Worm (Caenorhabditis elegans): ENCODE measurements around the gene sre-29.

Gene sre-29

ce11 chrII:12408717-12409116 is 7.0 kb upstream of the sre-29 start, which contains the start of gene sre-31:
TSS of gene sre-31 (minus strand) at chrII:12408817.
- TF ChIP-seq xbp-1 (tag; optimal IDR thresholded peaks at IDR 0.05), result no peak
- TF ChIP-seq C04F5.9 (tag; optimal IDR thresholded peaks at IDR 0.05), result no peak
- no peak for TF ChIP-seq snu-23 (GFP tag; optimal IDR thresholded peaks at IDR 0.05)
- TF ChIP-seq vab-15 (tag; optimal IDR thresholded peaks at IDR 0.05), result no peak
- no peak for TF ChIP-seq nhr-85 (tag)
- no peak for TF ChIP-seq isw-1 (GFP tag; IDR thresholded peaks at IDR 0.05)
- no peak for TF ChIP-seq nhr-77 (tag; optimal IDR thresholded peaks at IDR 0.05)
- TF ChIP-seq nhr-28 (tag; optimal IDR thresholded peaks at IDR 0.05), result no peak
- TF ChIP-seq mep-1 (tag; optimal IDR thresholded peaks at IDR 0.05), result no peak
- no peak for TF ChIP-seq sox-4 (tag; optimal IDR thresholded peaks at IDR 0.05)
- TF ChIP-seq skn-1 (tag; optimal IDR thresholded peaks at IDR 0.05), result no peak
- no peak for TF ChIP-seq grh-1 (GFP tag; IDR thresholded peaks at IDR 0.05)
- TF ChIP-seq mef-2 (tag; optimal IDR thresholded peaks at IDR 0.05), result no peak
- no peak for TF ChIP-seq irx-1 (tag; optimal IDR thresholded peaks at IDR 0.05)
- TF ChIP-seq mab-9 (GFP tag; IDR thresholded peaks at IDR 0.05), result no peak
- TF ChIP-seq efl-1 (optimal IDR thresholded peaks at IDR 0.05), result no peak
- no peak for TF ChIP-seq efl-1 (GFP tag; optimal IDR thresholded peaks at IDR 0.05 in 1 of 2)
- TF ChIP-seq hpl-2 (GFP tag; optimal IDR thresholded peaks at IDR 0.05), result no peak

DNA sequence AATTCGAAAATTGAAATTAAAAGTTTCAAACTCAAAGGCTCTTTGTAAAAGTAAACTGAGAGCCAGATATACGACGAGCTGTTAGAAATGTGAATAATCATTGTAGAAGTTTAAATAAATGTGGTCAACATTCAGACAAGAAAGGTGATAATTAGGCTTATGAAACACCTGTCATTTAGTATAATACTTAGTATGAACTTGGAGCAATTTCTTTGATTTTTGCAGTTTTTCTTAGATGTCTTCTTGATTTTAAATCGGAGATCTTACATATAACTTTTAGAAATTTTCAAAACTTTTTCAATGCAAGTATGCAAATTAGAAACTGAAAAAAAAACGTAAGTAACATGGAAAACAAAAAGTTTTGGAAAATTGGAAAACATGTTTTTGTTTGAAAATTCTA is 4.7 kb upstream of the sre-29 start, which contains the start of gene sre-30:
Gene sre-30 (minus strand): TSS at position 101 of the 400 bp plus-strand sequence.
- TF ChIP-seq efl-1 (optimal IDR thresholded peaks at IDR 0.05) (no peak), efl-1 (GFP tag; optimal IDR thresholded peaks at IDR 0.05 in 1 of 2) (peak in 1 of 2 experiments; percentile 55), nhr-20 (tag; optimal IDR thresholded peaks at IDR 0.05) (no peak), nhr-12 (tag; optimal IDR thresholded peaks at IDR 0.05) (no peak), unc-62 (GFP tag; optimal IDR thresholded peaks at IDR 0.05) (no peak), nhr-77 (tag; optimal IDR thresholded peaks at IDR 0.05) (no peak), isw-1 (GFP tag; IDR thresholded peaks at IDR 0.05) (no peak), Y116A8C.19 (tag; optimal IDR thresholded peaks at IDR 0.05; ENCODE audit: borderline replicate concordance) (no peak)

ce11 chrII:12397656-12398055 is 4.0 kb downstream of the sre-29 start, which contains the start of gene F57G9.7:
TSS of gene F57G9.7 (minus strand) at chrII:12397756.
- TF ChIP-seq pax-3 (tag; optimal IDR thresholded peaks at IDR 0.05), result peak; percentile 16
- no peak for TF ChIP-seq lin-35 (GFP tag; optimal IDR thresholded peaks at IDR 0.05)

DNA sequence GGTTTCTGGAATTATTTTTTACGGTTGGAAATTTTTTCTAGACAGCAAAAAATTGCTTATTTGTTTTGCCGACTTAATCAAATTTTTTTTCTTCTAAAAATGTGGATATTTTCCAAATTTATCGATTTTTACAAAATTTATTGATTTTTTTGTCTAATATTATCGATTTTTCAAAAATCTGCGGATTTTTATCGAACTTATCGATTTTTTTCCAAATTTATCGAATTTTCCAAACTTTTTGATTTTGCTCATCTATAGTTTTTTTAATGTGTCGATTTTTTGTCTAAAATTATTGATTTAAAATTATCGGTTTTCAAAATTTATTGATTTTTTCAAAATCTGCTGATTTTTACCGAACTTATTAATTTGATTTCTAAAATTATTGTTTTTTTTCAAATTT is 7.6 kb downstream of the sre-29 start:
- TF ChIP-seq ceh-63 (GFP tag; optimal IDR thresholded peaks at IDR 0.05) (no peak), nhr-71 (tag; optimal IDR thresholded peaks at IDR 0.05) (no peak), nhr-19 (GFP tag; conservative IDR thresholded peaks at IDR 0.05) (no peak), C34B4.2 (tag; optimal IDR thresholded peaks at IDR 0.05) (no peak), mep-1 (tag; optimal IDR thresholded peaks at IDR 0.05) (no peak), nhr-237 (tag; optimal IDR thresholded peaks at IDR 0.05) (no peak), snpc-4 (tag; optimal IDR thresholded peaks at IDR 0.05) (no peak), nhr-20 (tag; optimal IDR thresholded peaks at IDR 0.05) (no peak)

ce11 chrII:12393690-12394089 is 8.0 kb downstream of the sre-29 start, which contains the start of gene Y57A10B.7:
TSS of gene Y57A10B.7 (minus strand) at chrII:12393790.
- no peak for TF ChIP-seq zag-1 (tag; optimal IDR thresholded peaks at IDR 0.05)
- no peak for TF ChIP-seq skn-1 (tag; optimal IDR thresholded peaks at IDR 0.05)

ce11 chrII:12389783-12390182 is 11.9 kb downstream of the sre-29 start, which contains the start of gene Y57A10B.6:
TSS of gene Y57A10B.6 (plus strand) at chrII:12390083.
- TF ChIP-seq nhr-76 (tag; optimal IDR thresholded peaks at IDR 0.05), result no peak
- TF ChIP-seq unc-62 (GFP tag; optimal IDR thresholded peaks at IDR 0.05), result no peak
- no peak for TF ChIP-seq ceh-90 (tag; optimal IDR thresholded peaks at IDR 0.05)
- TF ChIP-seq zag-1 (tag; optimal IDR thresholded peaks at IDR 0.05), result no peak
- no peak for TF ChIP-seq dsc-1 (tag; optimal IDR thresholded peaks at IDR 0.05)
- no peak for TF ChIP-seq lin-35 (GFP tag; optimal IDR thresholded peaks at IDR 0.05)
- TF ChIP-seq sptf-1 (tag; optimal IDR thresholded peaks at IDR 0.05), result no peak
- no peak for TF ChIP-seq skn-1 (tag; optimal IDR thresholded peaks at IDR 0.05)
- no peak for TF ChIP-seq isw-1 (GFP tag; IDR thresholded peaks at IDR 0.05)
- TF ChIP-seq efl-1 (optimal IDR thresholded peaks at IDR 0.05), result no peak
- TF ChIP-seq efl-1 (GFP tag; optimal IDR thresholded peaks at IDR 0.05 in 1 of 2), result no peak
- no peak for TF ChIP-seq nhr-19 (GFP tag; conservative IDR thresholded peaks at IDR 0.05)
- TF ChIP-seq grh-1 (GFP tag; IDR thresholded peaks at IDR 0.05), result no peak
- no peak for TF ChIP-seq ceh-82 (tag; optimal IDR thresholded peaks at IDR 0.05)
- no peak for TF ChIP-seq nhr-237 (tag; optimal IDR thresholded peaks at IDR 0.05)
- no peak for TF ChIP-seq aha-1 (tag; optimal IDR thresholded peaks at IDR 0.05)
- no peak for TF ChIP-seq sox-4 (tag; optimal IDR thresholded peaks at IDR 0.05)

Data from whole organism, L1 larva.